Fruit fly (Drosophila melanogaster) whole organism, embryonic: ENCODE results near the gene CG16953.

ENCODE experiments used
- CG10209 ChIP-seq: fragments of 200-800 bp; sonication (Bioruptor generic); optimal IDR thresholded peaks from 3 replicates; lab custom pipeline; 2017; ENCODE audit warnings: missing biosample characterization, mild to moderate bottlenecking, missing genetic modification characterization, missing genetic modification reagents
- CG12942 ChIP-seq: fragments of 200-800 bp; sonication (Bioruptor generic); optimal IDR thresholded peaks from 3 replicates; lab custom pipeline; 2016; ENCODE audit warnings: missing biosample characterization, missing genetic modification characterization
- CG14050 ChIP-seq: fragments of 200-800 bp; sonication (Bioruptor generic); IDR thresholded peaks from 3 replicates; pipeline ENCODE4 v1.3.6; 2022; ENCODE audit warnings: missing biosample characterization, missing genetic modification characterization
- CG17328 ChIP-seq: fragments of 200-800 bp; sonication (Bioruptor generic); IDR thresholded peaks from 2 replicates; pipeline ENCODE4 v1.3.6; 2022; ENCODE audit warnings: missing biosample characterization, missing genetic modification characterization
- CG1792 ChIP-seq: fragments of 200-800 bp; sonication (Bioruptor generic); optimal IDR thresholded peaks from 2 replicates; lab custom pipeline; 2016; ENCODE audit warnings: missing biosample characterization, missing genetic modification characterization
- CG18619 ChIP-seq: fragments of 200-800 bp; sonication (Bioruptor generic); optimal IDR thresholded peaks from 3 replicates; lab custom pipeline; 2017; ENCODE audit warnings: missing biosample characterization, mild to moderate bottlenecking, missing genetic modification characterization
- CG2116 ChIP-seq: fragments of 200-800 bp; sonication (Bioruptor generic); optimal IDR thresholded peaks from 3 replicates; lab custom pipeline; 2018; ENCODE audit warnings: missing biosample characterization, mild to moderate bottlenecking, missing genetic modification characterization
- CG4404 ChIP-seq: fragments of 200-800 bp; sonication (Bioruptor generic); IDR thresholded peaks from 2 replicates; pipeline ENCODE4 v1.3.6; 2022; ENCODE audit warnings: missing biosample characterization, missing genetic modification characterization
- CG4617 ChIP-seq: fragments of 200-800 bp; sonication (Bioruptor generic); optimal IDR thresholded peaks from 3 replicates; lab custom pipeline; 2016; ENCODE audit warnings: missing biosample characterization, missing genetic modification characterization, borderline replicate concordance
- CG9727 ChIP-seq: fragments of 200-800 bp; sonication (Bioruptor generic); optimal IDR thresholded peaks from 3 replicates; lab custom pipeline; 2017; ENCODE audit warnings: missing biosample characterization, mild to moderate bottlenecking, missing genetic modification characterization
- CG9876 ChIP-seq: fragments of 200-800 bp; sonication (Bioruptor generic); optimal IDR thresholded peaks from 2 replicates; lab custom pipeline; 2016; ENCODE audit warnings: missing biosample characterization, missing genetic modification characterization
- CkIIα-i1 ChIP-seq: fragments of 200-800 bp; sonication (Bioruptor generic); IDR thresholded peaks from 2 replicates; pipeline ENCODE4 v1.3.6; 2022; ENCODE audit warnings: missing biosample characterization, missing genetic modification characterization
- Dad ChIP-seq: fragments of 200-800 bp; sonication (Bioruptor generic); optimal IDR thresholded peaks from 3 replicates; lab custom pipeline; 2016; ENCODE audit warnings: missing biosample characterization, missing genetic modification characterization
- Dref ChIP-seq: fragments of 200-800 bp; sonication (Bioruptor generic); IDR thresholded peaks from 2 replicates; pipeline ENCODE4 v1.3.6; 2022; ENCODE audit warnings: missing biosample characterization, missing genetic modification characterization
- Ets97D ChIP-seq: fragments of 200-800 bp; sonication (Bioruptor generic); optimal IDR thresholded peaks from 3 replicates; lab custom pipeline; 2016; ENCODE audit warnings: missing biosample characterization, missing genetic modification characterization
- Fer3 ChIP-seq: fragments of 200-800 bp; sonication (Bioruptor generic); optimal IDR thresholded peaks from 2 replicates; lab custom pipeline; 2018; ENCODE audit warnings: missing biosample characterization, mild to moderate bottlenecking, missing genetic modification characterization, moderate library complexity
- Gug ChIP-seq: fragments of 200-800 bp; sonication (Bioruptor generic); IDR thresholded peaks from 4 replicates; pipeline ENCODE4 v1.3.6; 2022; ENCODE audit warnings: missing biosample characterization, missing genetic modification characterization
- HHEX ChIP-seq: fragments of 200-800 bp; sonication (Bioruptor generic); optimal IDR thresholded peaks from 3 replicates; lab custom pipeline; 2017; ENCODE audit warnings: missing biosample characterization, mild to moderate bottlenecking, missing genetic modification characterization, missing genetic modification reagents
- HLH54F ChIP-seq: fragments of 200-800 bp; sonication (Bioruptor generic); optimal IDR thresholded peaks from 3 replicates; lab custom pipeline; 2016; ENCODE audit warnings: missing biosample characterization, missing genetic modification characterization
- Hr78 ChIP-seq, 2 experiments: fragments of 200-800 bp in 1 of 2; fragments of >200 bp in 1 of 2; sonication (Bioruptor generic) in 1 of 2; optimal IDR thresholded peaks; 2 replicates each; lab custom pipeline; 2017 to 2019; ENCODE audit warnings: missing biosample characterization in 2 of 2, missing genetic modification characterization in 2 of 2, mild to moderate bottlenecking in 1 of 2, moderate library complexity in 1 of 2
- Myb ChIP-seq: fragments of 200-800 bp; sonication (Bioruptor generic); optimal IDR thresholded peaks from 2 replicates; lab custom pipeline; 2016; ENCODE audit warnings: missing biosample characterization, missing genetic modification characterization
- NC2α ChIP-seq: fragments of 200-800 bp; sonication (Bioruptor generic); optimal IDR thresholded peaks from 2 replicates; lab custom pipeline; 2016; ENCODE audit warnings: missing biosample characterization, missing genetic modification characterization
- NK7.1 ChIP-seq: fragments of 200-800 bp; sonication (Bioruptor generic); optimal IDR thresholded peaks from 3 replicates; lab custom pipeline; 2016; ENCODE audit warnings: missing biosample characterization, missing genetic modification characterization
- Sry-δ ChIP-seq: fragments of 200-800 bp; sonication (Bioruptor generic); optimal IDR thresholded peaks from 2 replicates; lab custom pipeline; 2016; ENCODE audit warnings: missing biosample characterization, missing genetic modification characterization
- YL-1 ChIP-seq: fragments of 200-800 bp; sonication (Bioruptor generic); optimal IDR thresholded peaks from 3 replicates; lab custom pipeline; 2017; ENCODE audit warnings: missing biosample characterization, mild to moderate bottlenecking, missing genetic modification characterization
- ab ChIP-seq: fragments of 200-800 bp; sonication (Bioruptor generic); optimal IDR thresholded peaks from 2 replicates; lab custom pipeline; 2016; ENCODE audit warnings: missing biosample characterization, missing genetic modification characterization
- al ChIP-seq: fragments of 200-800 bp; sonication (Bioruptor generic); IDR thresholded peaks from 2 replicates; pipeline ENCODE4 v1.3.6; 2022; ENCODE audit warnings: missing biosample characterization, missing genetic modification characterization
- aop ChIP-seq: fragments of 200-800 bp; sonication (Bioruptor generic); IDR thresholded peaks from 2 replicates; pipeline ENCODE4 v1.3.6; 2022; ENCODE audit warnings: missing biosample characterization, missing genetic modification characterization
- bbx ChIP-seq: fragments of 200-800 bp; sonication (Bioruptor generic); IDR thresholded peaks from 2 replicates; pipeline ENCODE4 v1.3.6; 2022; ENCODE audit warnings: missing biosample characterization, missing genetic modification characterization; ENCODE audit not compliant: partially characterized antibody
- chinmo ChIP-seq: fragments of 200-800 bp; sonication (Bioruptor generic); IDR thresholded peaks from 4 replicates; pipeline ENCODE4 v1.3.6; 2022; ENCODE audit warnings: missing biosample characterization, missing genetic modification characterization; ENCODE audit not compliant: partially characterized antibody
- dmrt11E ChIP-seq: fragments of 200-800 bp; sonication (Bioruptor generic); optimal IDR thresholded peaks from 3 replicates; lab custom pipeline; 2018; ENCODE audit warnings: missing biosample characterization, mild to moderate bottlenecking, missing genetic modification characterization, moderate library complexity
- en ChIP-seq: fragments of 200-800 bp; sonication (Bioruptor generic); optimal IDR thresholded peaks from 2 replicates; lab custom pipeline; 2016; ENCODE audit warnings: missing biosample characterization, missing genetic modification characterization
- gfzf ChIP-seq: fragments of 200-800 bp; sonication (Bioruptor generic); optimal IDR thresholded peaks from 2 replicates; lab custom pipeline; 2016; ENCODE audit warnings: missing biosample characterization, mild to moderate bottlenecking, missing genetic modification characterization, moderate library complexity
- gt ChIP-seq: fragments of 200-800 bp; sonication (Bioruptor generic); IDR thresholded peaks from 2 replicates; pipeline ENCODE4 v1.3.6; 2022; ENCODE audit warnings: missing biosample characterization, missing genetic modification characterization
- ind ChIP-seq: fragments of 200-800 bp; sonication (Bioruptor generic); optimal IDR thresholded peaks from 3 replicates; lab custom pipeline; 2016; ENCODE audit warnings: missing biosample characterization, missing genetic modification characterization
- inv ChIP-seq: fragments of 200-800 bp; sonication (Bioruptor generic); IDR thresholded peaks from 2 replicates; pipeline ENCODE4 v1.3.6; 2022; ENCODE audit warnings: missing biosample characterization, missing genetic modification characterization; ENCODE audit not compliant: partially characterized antibody
- mld ChIP-seq: fragments of 200-800 bp; sonication (Bioruptor generic); IDR thresholded peaks from 3 replicates; pipeline ENCODE4 v1.3.6; 2022; ENCODE audit warnings: missing biosample characterization, missing genetic modification characterization; ENCODE audit not compliant: partially characterized antibody
- nmo ChIP-seq: fragments of 200-800 bp; sonication (Bioruptor generic); optimal IDR thresholded peaks from 2 replicates; lab custom pipeline; 2018; ENCODE audit warnings: missing biosample characterization, mild to moderate bottlenecking, missing genetic modification characterization, moderate library complexity
- peb ChIP-seq: fragments of 200-800 bp; sonication (Bioruptor generic); IDR thresholded peaks from 2 replicates; pipeline ENCODE4 v1.3.6; 2022; ENCODE audit warnings: missing biosample characterization, missing genetic modification characterization
- pros ChIP-seq: fragments of 200-800 bp; sonication (Bioruptor generic); optimal IDR thresholded peaks from 3 replicates; lab custom pipeline; 2019; ENCODE audit warnings: missing biosample characterization, mild to moderate bottlenecking, missing genetic modification characterization, moderate library complexity
- shn ChIP-seq: fragments of 200-800 bp; sonication (Bioruptor generic); optimal IDR thresholded peaks from 3 replicates; lab custom pipeline; 2016; ENCODE audit warnings: missing biosample characterization, missing genetic modification characterization
- slp2 ChIP-seq: fragments of 200-800 bp; sonication (Bioruptor generic); optimal IDR thresholded peaks from 2 replicates; lab custom pipeline; 2016; ENCODE audit warnings: missing biosample characterization, missing genetic modification characterization
- stwl ChIP-seq: fragments of 200-800 bp; sonication (Bioruptor generic); optimal IDR thresholded peaks from 3 replicates; lab custom pipeline; 2018; ENCODE audit warnings: missing biosample characterization, mild to moderate bottlenecking, missing genetic modification characterization, moderate library complexity
- tio ChIP-seq: fragments of 200-800 bp; sonication (Bioruptor generic); optimal IDR thresholded peaks from 2 replicates; lab custom pipeline; 2017; ENCODE audit warnings: missing biosample characterization, missing genetic modification characterization, inconsistent platforms
- tll ChIP-seq, 2 experiments: fragments of 200-800 bp in 1 of 2; fragments of >200 bp in 1 of 2; sonication (Bioruptor generic) in 1 of 2; optimal IDR thresholded peaks; 2 replicates each; lab custom pipeline; 2017 to 2019; ENCODE audit warnings: missing biosample characterization in 2 of 2, missing genetic modification characterization in 2 of 2, mild to moderate bottlenecking in 1 of 2, moderate library complexity in 1 of 2
- wor ChIP-seq: fragments of 200-800 bp; sonication (Bioruptor generic); IDR thresholded peaks from 2 replicates; pipeline ENCODE4 v1.3.6; 2022; ENCODE audit warnings: missing biosample characterization, missing genetic modification characterization
- zen2 ChIP-seq: fragments of 200-800 bp; sonication (Bioruptor generic); IDR thresholded peaks from 3 replicates; pipeline ENCODE4 v1.3.6; 2022; ENCODE audit warnings: missing biosample characterization, missing genetic modification characterization; ENCODE audit not compliant: partially characterized antibody
- zfh1 ChIP-seq: fragments of 200-800 bp; sonication (Bioruptor generic); IDR thresholded peaks from 3 replicates; pipeline ENCODE4 v1.3.6; 2022; ENCODE audit warnings: missing biosample characterization, missing genetic modification characterization
- zfh2 ChIP-seq: fragments of 200-800 bp; sonication (Bioruptor generic); optimal IDR thresholded peaks from 2 replicates; lab custom pipeline; 2016; ENCODE audit warnings: missing biosample characterization, missing genetic modification characterization

The CG16953 gene

DNA sequence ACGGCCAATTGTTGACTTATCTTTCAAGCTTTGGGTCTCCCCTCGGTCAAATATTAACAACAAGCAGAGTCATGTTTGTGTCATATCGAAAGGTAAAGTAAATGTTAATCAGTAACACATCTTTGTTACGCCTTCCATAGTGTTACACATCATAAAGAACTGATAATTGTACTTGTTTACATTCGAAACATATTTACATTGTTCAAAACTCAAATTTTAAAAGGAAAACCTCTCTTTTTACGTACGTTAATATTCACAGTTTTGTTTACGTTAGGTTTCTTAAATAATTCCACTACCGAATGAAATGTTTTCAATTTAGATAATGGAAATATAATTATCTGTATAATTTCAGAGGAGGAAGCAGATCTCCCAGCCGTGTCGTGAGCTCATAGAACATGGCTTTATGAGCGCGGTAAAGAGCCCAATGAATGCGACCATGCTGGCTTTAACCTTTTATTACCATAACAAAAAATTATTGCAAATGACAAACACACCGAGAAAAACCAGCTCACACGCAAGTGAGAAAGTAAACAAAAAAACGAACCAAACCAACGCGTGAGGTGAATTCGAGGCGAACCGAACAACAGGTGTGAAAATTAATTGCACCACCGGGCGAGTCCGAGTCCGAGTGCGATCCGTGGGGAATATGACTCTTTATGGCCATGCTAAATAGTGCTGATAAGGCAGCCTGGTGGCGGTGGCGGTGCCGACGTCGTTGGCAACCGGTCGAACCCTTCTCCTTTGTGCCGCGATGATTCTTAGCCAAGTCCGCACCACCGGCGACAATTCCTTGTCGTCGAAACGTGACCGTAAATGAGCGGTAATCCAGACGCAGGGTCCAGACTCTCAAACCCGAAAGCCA is 43.1 kb downstream of the CG16953 start (continued):
- TF ChIP-seq CG18619 (GFP tag; lab: Kevin White, UChicago) (peak; percentile 33), CG14050 (GFP tag; lab: Robert Waterston, UW) (no peak), chinmo (GFP tag; lab: Robert Waterston, UW) (0 out of 4 replicates have a peak, but pooled peaks have one; percentile 47), shn (GFP tag; lab: Kevin White, UChicago) (no peak), zen2 (no peak), Ets97D (GFP tag; lab: Kevin White, UChicago) (no peak), en (GFP tag; lab: Kevin White, UChicago) (no peak), mld (GFP tag; lab: Robert Waterston, UW) (no peak), bbx (no peak), HLH54F (GFP tag; lab: Kevin White, UChicago) (no peak), gfzf (no peak), dmrt11E (peak; percentile 74), CG1792 (GFP tag; lab: Kevin White, UChicago) (no peak), inv (GFP tag; lab: Robert Waterston, UW) (no peak), Sry-δ (GFP tag; lab: Kevin White, UChicago) (no peak), tll (GFP tag; optimal IDR thresholded peaks at IDR 0.05; lab: Kevin White, UChicago) (no peak), slp2 (GFP tag; lab: Kevin White, UChicago) (no peak), pros (GFP tag; lab: Kevin White, UChicago) (no peak), CG4617 (GFP tag; lab: Kevin White, UChicago) (no peak), CG12942 (GFP tag; lab: Kevin White, UChicago) (no peak), Myb (GFP tag; lab: Kevin White, UChicago) (no peak), tio (peak; percentile 21), CG10209 (GFP tag; lab: Kevin White, UChicago) (peak; percentile 64), wor (GFP tag; lab: Robert Waterston, UW) (no peak), CG17328 (GFP tag; lab: Robert Waterston, UW) (no peak), CG2116 (GFP tag; lab: Kevin White, UChicago) (peak; percentile 21), peb (GFP tag; lab: Robert Waterston, UW) (no peak), Dad (GFP tag; lab: Kevin White, UChicago) (no peak), YL-1 (GFP tag; lab: Kevin White, UChicago) (peak; percentile 19), Dref (GFP tag; lab: Robert Waterston, UW) (no peak), CG4404 (no peak), Gug (no peak), Fer3 (tag; lab: Kevin White, UChicago) (peak; percentile 19), zfh1 (GFP tag; lab: Robert Waterston, UW) (peak; percentile 60; the same call in 2 of the 3 replicates), al (GFP tag; lab: Robert Waterston, UW) (no peak), zfh2 (GFP tag; lab: Kevin White, UChicago) (no peak), Hr78 (GFP tag; optimal IDR thresholded peaks at IDR 0.05; lab: Kevin White, UChicago) (peak in 1 of 2 experiments; percentile 31), NK7.1 (GFP tag; lab: Kevin White, UChicago) (no peak), stwl (tag; lab: Kevin White, UChicago) (no peak), CG9727 (peak; percentile 73), HHEX (peak; percentile 51), ind (GFP tag; lab: Kevin White, UChicago) (no peak), nmo (GFP tag; lab: Kevin White, UChicago) (no peak), NC2α (GFP tag; lab: Kevin White, UChicago) (no peak), ab (GFP tag; lab: Kevin White, UChicago) (no peak), gt (no peak), CkIIα-i1 (GFP tag; lab: Robert Waterston, UW) (no peak), CG9876 (GFP tag; lab: Kevin White, UChicago) (no peak), aop (GFP tag; lab: Robert Waterston, UW) (no peak)
